Worm (Caenorhabditis elegans): ENCODE data around the gene fbxb-107.

DNA sequence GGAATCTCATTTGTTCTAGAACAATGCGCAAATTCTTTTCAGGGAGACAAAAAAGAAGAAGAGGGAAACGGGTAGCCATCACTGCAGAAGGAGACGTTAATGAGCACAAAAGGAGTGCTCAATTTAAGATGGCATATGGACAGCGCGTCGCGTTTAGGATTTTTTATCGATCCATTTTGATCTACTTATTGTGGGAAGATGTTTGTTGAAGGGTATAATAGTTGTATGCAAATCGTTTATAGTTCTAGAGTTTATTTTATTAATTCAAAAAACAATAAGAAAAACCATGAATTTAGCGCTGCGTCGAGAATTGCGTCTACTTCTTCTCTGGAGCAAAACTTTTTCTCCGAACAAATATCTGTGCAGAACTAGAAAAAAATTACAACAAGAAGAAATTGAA, 15.0 kb downstream of the fbxb-107 start, which contains the start of gene sdz-9:
- TF ChIP-seq ama-1 (optimal IDR thresholded peaks at IDR 0.05) (no peak), scrt-1 (GFP tag; IDR thresholded peaks at IDR 0.05) (no peak), aly-1 (tag; optimal IDR thresholded peaks at IDR 0.05) (no peak), flt-1 (GFP tag; IDR thresholded peaks at IDR 0.05) (no peak), tbx-11 (GFP tag; IDR thresholded peaks at IDR 0.05) (no peak), ceh-13 (GFP tag; optimal IDR thresholded peaks at IDR 0.05) (no peak), tbx-37 (GFP tag; conservative IDR thresholded peaks at IDR 0.05) (no peak), hmbx-1 (tag; optimal IDR thresholded peaks at IDR 0.05) (no peak), tra-4 (tag; optimal IDR thresholded peaks at IDR 0.05) (no peak), pes-1 (GFP tag; IDR thresholded peaks at IDR 0.05) (no peak), B0310.2 (tag; optimal IDR thresholded peaks at IDR 0.05) (no peak), hmg-4 (GFP tag; optimal IDR thresholded peaks at IDR 0.05) (no peak)

Measured in whole organism, early embryonic.